Fruit fly (Drosophila melanogaster) whole organism, embryonic: ENCODE data around the gene arx.

Experiments
- Ada2b ChIP-seq: fragments of 200-800 bp; sonication (Bioruptor generic); IDR thresholded peaks from 2 replicates; pipeline ENCODE4 v1.3.6; 2022; ENCODE audit warnings: missing biosample characterization, missing genetic modification characterization
- Antp ChIP-seq: fragments of 200-800 bp; sonication (Bioruptor generic); optimal IDR thresholded peaks from 3 replicates; lab custom pipeline; 2016; ENCODE audit warnings: missing biosample characterization, missing genetic modification characterization
- B-H2 ChIP-seq: fragments of 200-800 bp; sonication (Bioruptor generic); optimal IDR thresholded peaks from 2 replicates; lab custom pipeline; 2018; ENCODE audit warnings: missing biosample characterization, mild to moderate bottlenecking, missing genetic modification characterization
- BEAF-32 ChIP-seq: fragments of 200-800 bp; sonication (Bioruptor generic); optimal IDR thresholded peaks from 3 replicates; lab custom pipeline; 2017; ENCODE audit warnings: missing biosample characterization, missing genetic modification characterization, mild to moderate bottlenecking, moderate library complexity, missing genetic modification reagents
- CG10543 ChIP-seq: fragments of 200-800 bp; sonication (Bioruptor generic); optimal IDR thresholded peaks from 3 replicates; lab custom pipeline; 2017; ENCODE audit warnings: missing biosample characterization, mild to moderate bottlenecking, missing genetic modification characterization, moderate library complexity
- CG12219 ChIP-seq: fragments of 200-800 bp; sonication (Bioruptor generic); optimal IDR thresholded peaks from 3 replicates; lab custom pipeline; 2018; ENCODE audit warnings: missing biosample characterization, mild to moderate bottlenecking, missing genetic modification characterization
- CG13296 ChIP-seq: fragments of 200-800 bp; sonication (Bioruptor generic); optimal IDR thresholded peaks from 3 replicates; lab custom pipeline; 2018; ENCODE audit warnings: missing biosample characterization, mild to moderate bottlenecking, missing genetic modification characterization
- CG13624 ChIP-seq: fragments of 200-800 bp; sonication (Bioruptor generic); optimal IDR thresholded peaks from 2 replicates; lab custom pipeline; 2016; ENCODE audit warnings: missing biosample characterization, missing genetic modification characterization
- CG15601 ChIP-seq: fragments of 200-800 bp; sonication (Bioruptor generic); optimal IDR thresholded peaks from 3 replicates; lab custom pipeline; 2019; ENCODE audit warnings: missing biosample characterization, mild to moderate bottlenecking, missing genetic modification characterization, moderate library complexity
- CG1792 ChIP-seq: fragments of 200-800 bp; sonication (Bioruptor generic); optimal IDR thresholded peaks from 2 replicates; lab custom pipeline; 2016; ENCODE audit warnings: missing biosample characterization, missing genetic modification characterization
- CG34376 ChIP-seq: fragments of 200-800 bp; sonication (Bioruptor generic); optimal IDR thresholded peaks from 2 replicates; lab custom pipeline; 2018; ENCODE audit warnings: missing biosample characterization, mild to moderate bottlenecking, missing genetic modification characterization
- CG34422 ChIP-seq: fragments of 200-800 bp; sonication (Bioruptor generic); IDR thresholded peaks from 3 replicates; pipeline ENCODE4 v1.3.6; 2022; ENCODE audit warnings: missing biosample characterization, missing genetic modification characterization
- CG4328 ChIP-seq: fragments of 200-800 bp; sonication (Bioruptor generic); optimal IDR thresholded peaks from 3 replicates; lab custom pipeline; 2017; ENCODE audit warnings: missing biosample characterization, missing genetic modification reagents, missing genetic modification characterization
- CG4707 ChIP-seq: fragments of 200-800 bp; sonication (Bioruptor generic); optimal IDR thresholded peaks from 2 replicates; lab custom pipeline; 2018; ENCODE audit warnings: missing biosample characterization, mild to moderate bottlenecking, missing genetic modification characterization, moderate library complexity
- CG8944 ChIP-seq: fragments of 200-800 bp; sonication (Bioruptor generic); optimal IDR thresholded peaks from 3 replicates; lab custom pipeline; 2016; ENCODE audit warnings: missing biosample characterization, missing genetic modification characterization
- D19A ChIP-seq: fragments of 200-800 bp; optimal IDR thresholded peaks from 3 replicates; lab custom pipeline; 2019; ENCODE audit warnings: missing biosample characterization, mild to moderate bottlenecking, missing genetic modification characterization, moderate library complexity
- Dref ChIP-seq: fragments of 200-800 bp; sonication (Bioruptor generic); IDR thresholded peaks from 2 replicates; pipeline ENCODE4 v1.3.6; 2022; ENCODE audit warnings: missing biosample characterization, missing genetic modification characterization
- ERR ChIP-seq: fragments of 200-800 bp; sonication (Bioruptor generic); optimal IDR thresholded peaks from 2 replicates; lab custom pipeline; 2016; ENCODE audit warnings: missing biosample characterization, missing genetic modification characterization
- GATAe ChIP-seq: fragments of 200-800 bp; sonication (Bioruptor generic); conservative IDR thresholded peaks from 2 replicates; pipeline ENCODE4 v1.3.6; 2022; ENCODE audit warnings: missing biosample characterization, missing genetic modification characterization
- HHEX ChIP-seq: fragments of 200-800 bp; sonication (Bioruptor generic); optimal IDR thresholded peaks from 3 replicates; lab custom pipeline; 2017; ENCODE audit warnings: missing biosample characterization, mild to moderate bottlenecking, missing genetic modification characterization, missing genetic modification reagents
- Ptx1 ChIP-seq: fragments of 200-800 bp; sonication (Bioruptor generic); IDR thresholded peaks from 2 replicates; pipeline ENCODE4 v1.3.6; 2022; ENCODE audit warnings: missing biosample characterization, missing genetic modification characterization
- Sin3A ChIP-seq: fragments of >200 bp; optimal IDR thresholded peaks from 2 replicates; lab custom pipeline; 2018
- Stat92E ChIP-seq, 3 experiments: fragments of >200 bp in 2 of 3; fragments of 200-800 bp in 1 of 3; sonication (Bioruptor generic) in 1 of 3; optimal IDR thresholded peaks; 2 replicates each; lab custom pipeline; 2017 to 2019; ENCODE audit warnings: missing biosample characterization in 3 of 3, missing genetic modification characterization in 3 of 3, mild to moderate bottlenecking in 1 of 3, moderate library complexity in 1 of 3
- Taf1 ChIP-seq: fragments of 200-800 bp; sonication (Bioruptor generic); IDR thresholded peaks from 2 replicates; pipeline ENCODE4 v1.3.6; 2022; ENCODE audit warnings: missing biosample characterization, missing genetic modification characterization
- az2 ChIP-seq: fragments of 200-800 bp; sonication (Bioruptor generic); optimal IDR thresholded peaks from 3 replicates; lab custom pipeline; 2016; ENCODE audit warnings: missing biosample characterization, missing genetic modification characterization
- bbx ChIP-seq: fragments of 200-800 bp; sonication (Bioruptor generic); IDR thresholded peaks from 2 replicates; pipeline ENCODE4 v1.3.6; 2022; ENCODE audit warnings: missing biosample characterization, missing genetic modification characterization; ENCODE audit not compliant: partially characterized antibody
- cg ChIP-seq: fragments of 200-800 bp; sonication (Bioruptor generic); optimal IDR thresholded peaks from 3 replicates; lab custom pipeline; 2019; ENCODE audit warnings: missing biosample characterization, mild to moderate bottlenecking, missing genetic modification characterization, moderate library complexity
- crc ChIP-seq: fragments of 200-800 bp; sonication (Bioruptor generic); optimal IDR thresholded peaks from 2 replicates; lab custom pipeline; 2016; ENCODE audit warnings: missing biosample characterization, missing genetic modification characterization
- croc ChIP-seq: fragments of 200-800 bp; sonication (Bioruptor generic); conservative IDR thresholded peaks from 3 replicates; pipeline ENCODE4 v1.3.6; 2022; ENCODE audit warnings: missing biosample characterization, missing genetic modification characterization
- cwo ChIP-seq: fragments of 200-800 bp; sonication (Bioruptor generic); optimal IDR thresholded peaks from 3 replicates; lab custom pipeline; 2017; ENCODE audit warnings: missing biosample characterization, missing genetic modification characterization, mild to moderate bottlenecking, moderate library complexity, missing genetic modification reagents
- fru ChIP-seq: fragments of >200 bp; optimal IDR thresholded peaks from 2 replicates; lab custom pipeline; 2017
- gcm ChIP-seq: fragments of 200-800 bp; sonication (Bioruptor generic); optimal IDR thresholded peaks from 2 replicates; lab custom pipeline; 2019; ENCODE audit warnings: missing biosample characterization, mild to moderate bottlenecking, missing genetic modification characterization, moderate library complexity
- gsb-n ChIP-seq: fragments of 200-800 bp; sonication (Bioruptor generic); optimal IDR thresholded peaks from 3 replicates; lab custom pipeline; 2018; ENCODE audit warnings: missing biosample characterization, mild to moderate bottlenecking, missing genetic modification characterization
- hbn ChIP-seq: fragments of 200-800 bp; sonication (Bioruptor generic); IDR thresholded peaks from 2 replicates; pipeline ENCODE4 v1.3.6; 2022; ENCODE audit warnings: missing biosample characterization, missing genetic modification characterization; ENCODE audit not compliant: partially characterized antibody
- kah ChIP-seq: fragments of 200-800 bp; sonication (Bioruptor generic); optimal IDR thresholded peaks from 2 replicates; lab custom pipeline; 2018; ENCODE audit warnings: missing biosample characterization, mild to moderate bottlenecking, missing genetic modification characterization
- klu ChIP-seq: fragments of 200-800 bp; sonication (Bioruptor generic); IDR thresholded peaks from 2 replicates; pipeline ENCODE4 v1.3.6; 2022; ENCODE audit warnings: missing biosample characterization, missing genetic modification characterization
- lab ChIP-seq: fragments of 200-800 bp; sonication (Bioruptor generic); optimal IDR thresholded peaks from 3 replicates; lab custom pipeline; 2017; ENCODE audit warnings: missing biosample characterization, missing genetic modification characterization, mild to moderate bottlenecking, moderate library complexity, missing genetic modification reagents
- lola ChIP-seq, 3 experiments: fragments of >200 bp in 2 of 3; fragments of 200-800 bp in 1 of 3; sonication (Bioruptor generic) in 1 of 3; optimal IDR thresholded peaks; 2 replicates each; lab custom pipeline; 2017 to 2019; ENCODE audit warnings: missing biosample characterization in 3 of 3, missing genetic modification characterization in 3 of 3, mild to moderate bottlenecking in 1 of 3, moderate library complexity in 1 of 3
- nerfin-1 ChIP-seq: fragments of 200-800 bp; sonication (Bioruptor generic); optimal IDR thresholded peaks from 3 replicates; lab custom pipeline; 2019; ENCODE audit warnings: missing biosample characterization, mild to moderate bottlenecking, missing genetic modification characterization, moderate library complexity
- org-1 ChIP-seq: fragments of 200-800 bp; sonication (Bioruptor generic); optimal IDR thresholded peaks from 2 replicates; lab custom pipeline; 2017; ENCODE audit warnings: missing biosample characterization, missing genetic modification characterization
- pum ChIP-seq: fragments of 200-800 bp; sonication (Bioruptor generic); optimal IDR thresholded peaks from 2 replicates; lab custom pipeline; 2016; ENCODE audit warnings: missing biosample characterization, missing genetic modification characterization
- slp2 ChIP-seq: fragments of 200-800 bp; sonication (Bioruptor generic); optimal IDR thresholded peaks from 2 replicates; lab custom pipeline; 2016; ENCODE audit warnings: missing biosample characterization, missing genetic modification characterization
- sob ChIP-seq: fragments of 200-800 bp; sonication (Bioruptor generic); IDR thresholded peaks from 2 replicates; pipeline ENCODE4 v1.3.6; 2022; ENCODE audit warnings: missing biosample characterization, missing genetic modification characterization
- sug ChIP-seq: fragments of 200-800 bp; optimal IDR thresholded peaks from 2 replicates; lab custom pipeline; 2019; ENCODE audit warnings: missing biosample characterization, mild to moderate bottlenecking, missing genetic modification characterization, moderate library complexity
- tgo ChIP-seq: fragments of 200-800 bp; sonication (Bioruptor generic); IDR thresholded peaks from 3 replicates; pipeline ENCODE4 v1.3.6; 2022; ENCODE audit warnings: missing biosample characterization, missing genetic modification characterization
- tin ChIP-seq: fragments of 200-800 bp; sonication (Bioruptor generic); optimal IDR thresholded peaks from 3 replicates; lab custom pipeline; 2016; ENCODE audit warnings: missing biosample characterization, missing genetic modification characterization
- usp ChIP-seq: fragments of >200 bp; optimal IDR thresholded peaks from 2 replicates; lab custom pipeline; 2017; ENCODE audit warnings: missing biosample characterization, missing genetic modification characterization
- yki ChIP-seq: fragments of >200 bp; optimal IDR thresholded peaks from 3 replicates; lab custom pipeline; 2018

Gene arx

dm6 chr3L:18889222-18889866 lies 12.0 kb downstream of the arx start (continued):
- TF ChIP-seq CG15601 (tag; lab: Kevin White, UChicago) (no peak), CG12219 (GFP tag; lab: Kevin White, UChicago) (no peak), GATAe (GFP tag; lab: Robert Waterston, UW) (no peak)

dm6 chr3L:18881613-18882012 lies 19.7 kb downstream of the arx start:
- TF ChIP-seq HHEX (GFP tag; lab: Kevin White, UChicago) (no peak), CG13624 (GFP tag; lab: Kevin White, UChicago) (no peak), D19A (tag; lab: Kevin White, UChicago) (peak; percentile 12), CG4328 (peak; percentile 93), org-1 (GFP tag; lab: Kevin White, UChicago) (peak; percentile 58)
- TF ChIP-seq, all 482 proteins: peak for 3

- TF ChIP-seq CG8944 (GFP tag; lab: Kevin White, UChicago), result no peak
- TF ChIP-seq CG10543 (GFP tag; lab: Kevin White, UChicago), result no peak
- peak; percentile 27 for TF ChIP-seq nerfin-1 (tag; lab: Kevin White, UChicago)
- TF ChIP-seq klu (GFP tag; lab: Robert Waterston, UW), result no peak
- no peak for TF ChIP-seq gsb-n (tag; lab: Kevin White, UChicago)
- 0 out of 2 replicates have a peak, but pooled peaks have one; percentile 24 for TF ChIP-seq Ptx1 (GFP tag; lab: Robert Waterston, UW)
- no peak for TF ChIP-seq tin
- TF ChIP-seq cg (GFP tag; lab: Kevin White, UChicago), result no peak
- TF ChIP-seq CG13296 (GFP tag; lab: Kevin White, UChicago), result no peak
- TF ChIP-seq bbx (GFP tag; lab: Robert Waterston, UW), result no peak
- TF ChIP-seq BEAF-32, result peak; percentile 19
- TF ChIP-seq fru (lab: Kevin White, UChicago), result no peak
- TF ChIP-seq pum, result no peak
- no peak; the same call in 2 of the 3 replicates for TF ChIP-seq CG34422
- no peak for TF ChIP-seq lab (GFP tag; lab: Kevin White, UChicago)
- TF ChIP-seq Stat92E (GFP tag; optimal IDR thresholded peaks at IDR 0.05; lab: Kevin White, UChicago), result no peak
- peak; percentile 21 for TF ChIP-seq Sin3A
- TF ChIP-seq Taf1 (GFP tag; lab: Robert Waterston, UW), result no peak
- no peak; the same call in 2 of the 3 replicates for TF ChIP-seq croc (GFP tag; lab: Robert Waterston, UW)
- no peak for TF ChIP-seq sug (tag; lab: Kevin White, UChicago)
- TF ChIP-seq cwo (GFP tag; lab: Kevin White, UChicago), result no peak
- TF ChIP-seq slp2 (GFP tag; lab: Kevin White, UChicago), result no peak
- TF ChIP-seq CG1792 (GFP tag; lab: Kevin White, UChicago), result no peak
- TF ChIP-seq tgo (GFP tag; lab: Robert Waterston, UW), result no peak
- TF ChIP-seq CG34376 (GFP tag; lab: Kevin White, UChicago), result no peak
- peak; percentile 20 for TF ChIP-seq az2 (GFP tag; lab: Kevin White, UChicago)
- TF ChIP-seq crc (GFP tag; lab: Kevin White, UChicago), result no peak
- no peak for TF ChIP-seq ERR
- no peak for TF ChIP-seq hbn (GFP tag; lab: Robert Waterston, UW)
- no peak for TF ChIP-seq B-H2 (GFP tag; lab: Kevin White, UChicago)
- TF ChIP-seq lola (GFP tag; optimal IDR thresholded peaks at IDR 0.05; lab: Kevin White, UChicago), result peak in 1 of 3 experiments; percentile 41
- TF ChIP-seq kah (GFP tag; lab: Kevin White, UChicago), result no peak
- TF ChIP-seq Antp, result no peak
- TF ChIP-seq gcm (GFP tag; lab: Kevin White, UChicago), result no peak
- TF ChIP-seq usp (GFP tag; lab: Kevin White, UChicago), result no peak
- TF ChIP-seq Ada2b (GFP tag; lab: Robert Waterston, UW), result no peak
- no peak for TF ChIP-seq sob
- TF ChIP-seq Dref, result no peak
- no peak for TF ChIP-seq CG4707 (GFP tag; lab: Kevin White, UChicago)
- TF ChIP-seq yki (lab: Kevin White, UChicago), result no peak
Observed at dm6 chr3L:18872440-18872839, 28.9 kb downstream of the arx start, which contains the start of the genes Rad9 and Uggt. TSS of gene Rad9 (minus strand) at chr3L:18872553. TSS of gene Uggt (plus strand) at chr3L:18872747.
